Fruit fly (Drosophila melanogaster) whole organism, wandering third instar larva: ENCODE results near the gene CG14892.

Experiments used
- CG32264 ChIP-seq: fragments of 200-800 bp; sonication (Bioruptor generic); optimal IDR thresholded peaks from 2 replicates; lab custom pipeline; 2016; ENCODE audit warnings: missing biosample characterization, missing genetic modification characterization
- CrebA ChIP-seq: fragments of 200-800 bp; sonication (Bioruptor generic); optimal IDR thresholded peaks from 2 replicates; lab custom pipeline; 2016; ENCODE audit warnings: missing biosample characterization, mild to moderate bottlenecking, missing genetic modification characterization, borderline replicate concordance
- Dfd ChIP-seq: fragments of >200 bp; optimal IDR thresholded peaks from 2 replicates; lab custom pipeline; 2017; ENCODE audit warnings: missing biosample characterization, missing genetic modification characterization
- Myc ChIP-seq: fragments of >200 bp; optimal IDR thresholded peaks from 2 replicates; lab custom pipeline; 2017
- Rel ChIP-seq, 2 experiments: fragments of 200-800 bp; sonication (Bioruptor generic) in 1 of 2; optimal IDR thresholded peaks; 2 replicates in 1 of 2; 3 replicates in 1 of 2; lab custom pipeline; 2016 to 2019; ENCODE audit warnings: mild to moderate bottlenecking in 2 of 2, missing biosample characterization in 2 of 2, missing genetic modification characterization in 2 of 2, moderate library complexity in 1 of 2
- fru ChIP-seq: fragments of 200-800 bp; sonication (Bioruptor generic); optimal IDR thresholded peaks from 3 replicates; lab custom pipeline; 2016; ENCODE audit warnings: missing biosample characterization, mild to moderate bottlenecking, missing genetic modification characterization
- lola ChIP-seq: fragments of >200 bp; optimal IDR thresholded peaks from 2 replicates; lab custom pipeline; 2017; ENCODE audit warnings: missing biosample characterization, missing genetic modification characterization
- psq ChIP-seq: fragments of 200-800 bp; sonication (Bioruptor generic); optimal IDR thresholded peaks from 3 replicates; lab custom pipeline; 2017; ENCODE audit warnings: missing biosample characterization, mild to moderate bottlenecking, missing genetic modification characterization, moderate library complexity

- TF ChIP-seq lola (GFP tag; lab: Kevin White, UChicago) (no peak), Myc (lab: Kevin White, UChicago) (no peak), CrebA (no peak), psq (GFP tag; lab: Kevin White, UChicago) (no peak), Dfd (GFP tag; lab: Kevin White, UChicago) (peak; percentile 98), fru (GFP tag; lab: Kevin White, UChicago) (no peak), CG32264 (GFP tag; lab: Kevin White, UChicago) (no peak), Rel (GFP tag; optimal IDR thresholded peaks at IDR 0.05; lab: Kevin White, UChicago) (no peak), Rel (tag; optimal IDR thresholded peaks at IDR 0.05; lab: Kevin White, UChicago) (no peak)
These were observed 42.3 kb upstream of the CG14892 start for dm6 chr3R:16551680-16552627.
